Fruit fly (Drosophila melanogaster): Measurements from ENCODE around the gene CG2100.

CG2100 gene

DNA sequence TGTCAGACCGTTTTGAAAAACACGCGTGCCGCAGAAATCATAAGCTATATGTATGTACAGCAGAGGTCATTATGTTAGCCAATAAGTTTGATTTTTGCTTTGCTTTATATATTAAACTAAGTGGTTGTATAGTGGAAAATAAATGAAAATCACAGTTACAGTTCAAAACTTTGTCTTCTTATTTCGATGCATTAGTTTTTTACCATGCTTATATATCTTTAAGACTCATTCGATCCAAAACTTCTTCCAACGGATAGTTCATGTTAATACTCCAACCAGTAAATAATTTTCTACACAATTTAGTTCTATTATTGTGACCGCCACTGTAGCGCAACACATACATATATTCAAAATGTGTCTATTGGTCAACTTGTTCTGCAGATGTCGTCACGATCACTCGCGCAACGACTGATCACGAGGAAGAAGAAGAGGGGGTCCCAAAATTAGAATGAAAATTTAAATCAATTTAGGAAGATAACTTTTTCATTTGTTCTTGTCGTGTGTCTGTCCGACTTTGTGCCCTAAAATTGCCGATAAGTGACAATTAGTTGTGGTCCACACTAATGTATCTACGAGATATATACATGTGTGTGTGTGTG is 30.6 kb downstream of the CG2100 start (continued):
- TF ChIP-seq HLH54F (GFP tag; optimal IDR thresholded peaks at IDR 0.05) = peak; percentile 8
- peak; percentile 79 for TF ChIP-seq PHDP (tag; optimal IDR thresholded peaks at IDR 0.05)
- TF ChIP-seq her (GFP tag; optimal IDR thresholded peaks at IDR 0.05) = no peak
- no peak for TF ChIP-seq CG13296 (GFP tag; optimal IDR thresholded peaks at IDR 0.05)
- TF ChIP-seq Oli (tag; optimal IDR thresholded peaks at IDR 0.05) = peak; percentile 76
- no peak for TF ChIP-seq h (optimal IDR thresholded peaks at IDR 0.05)
- TF ChIP-seq ATbp (GFP tag; optimal IDR thresholded peaks at IDR 0.05) = peak; percentile 56
- no peak for TF ChIP-seq CG8478 (optimal IDR thresholded peaks at IDR 0.05)
- peak; percentile 80 for TF ChIP-seq CoRest (tag; optimal IDR thresholded peaks at IDR 0.05)
- peak; percentile 37 for TF ChIP-seq Hand (GFP tag; optimal IDR thresholded peaks at IDR 0.05)
- TF ChIP-seq nom (GFP tag; optimal IDR thresholded peaks at IDR 0.05) = no peak
- TF ChIP-seq fd64A (GFP tag; optimal IDR thresholded peaks at IDR 0.05) = peak; percentile 55
- TF ChIP-seq eve (GFP tag; optimal IDR thresholded peaks at IDR 0.05) = no peak

DNA sequence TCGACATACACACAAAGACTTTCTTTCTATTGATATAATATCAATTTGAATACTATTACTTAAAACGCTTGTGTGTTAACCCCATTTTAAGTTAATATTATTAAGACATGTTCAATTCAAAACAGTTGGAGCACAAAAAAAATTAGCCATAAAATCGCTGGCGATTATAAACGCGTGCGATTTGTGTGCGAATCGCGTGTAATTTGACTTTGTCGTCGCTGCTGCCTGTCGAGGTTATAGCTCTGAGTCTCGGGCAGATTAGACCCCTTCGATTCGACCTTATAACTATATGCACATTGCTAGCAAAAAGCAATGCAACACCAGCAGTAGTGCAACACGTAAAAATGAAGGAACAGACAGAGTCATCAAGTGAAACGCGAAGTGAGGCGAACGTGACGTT is 31.2 kb downstream of the CG2100 start:
- TF ChIP-seq CG8359 (GFP tag; optimal IDR thresholded peaks at IDR 0.05; ENCODE audit: borderline replicate concordance) (peak; percentile 99), nerfin-2 (GFP tag; IDR thresholded peaks at IDR 0.05; ENCODE audit: partially characterized antibody) (no peak)

DNA sequence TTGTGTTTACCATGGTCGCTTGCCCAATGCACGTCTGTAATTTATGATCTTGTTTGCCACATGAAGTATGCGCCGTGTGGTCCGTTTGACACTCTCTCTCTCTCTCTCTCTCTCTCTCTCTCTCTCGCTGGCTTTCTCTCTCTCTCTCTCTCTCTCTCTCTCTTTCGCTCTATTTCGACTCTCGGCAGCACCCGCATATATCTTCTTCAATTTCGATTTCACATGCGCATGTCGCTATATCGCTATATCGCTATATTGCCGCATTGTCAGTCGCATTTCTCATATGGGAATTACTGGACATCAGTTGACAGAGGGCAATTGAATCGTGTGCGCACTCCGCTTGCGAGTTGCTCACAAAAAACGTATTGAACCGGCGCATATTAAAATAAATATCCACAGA is 35.1 kb downstream of the CG2100 start:
- TF ChIP-seq Taf1 (GFP tag; IDR thresholded peaks at IDR 0.05) = no peak
- peak; percentile 80; the same call in 2 of the 3 replicates for TF ChIP-seq CG2199 (GFP tag; IDR thresholded peaks at IDR 0.05)
- no peak for TF ChIP-seq CG6272 (GFP tag; IDR thresholded peaks at IDR 0.05)
- peak; percentile 93 for TF ChIP-seq gcm (GFP tag; optimal IDR thresholded peaks at IDR 0.05)
- TF ChIP-seq CG10321 (GFP tag; IDR thresholded peaks at IDR 0.05) = no peak
- TF ChIP-seq GATAe (GFP tag; conservative IDR thresholded peaks at IDR 0.05) = no peak
- TF ChIP-seq CG12769 (tag; optimal IDR thresholded peaks at IDR 0.05) = peak; percentile 14
- peak; percentile 28; the same call in 1 of the 3 replicates for TF ChIP-seq Doc3 (GFP tag; IDR thresholded peaks at IDR 0.05; ENCODE audit: partially characterized antibody)
- TF ChIP-seq CG3838 (GFP tag; optimal IDR thresholded peaks at IDR 0.05) = no peak
- TF ChIP-seq CG8281 (tag; optimal IDR thresholded peaks at IDR 0.05) = peak; percentile 14
- no peak for TF ChIP-seq CG11247 (GFP tag; IDR thresholded peaks at IDR 0.05)
- no peak for TF ChIP-seq MESR4 (GFP tag; optimal IDR thresholded peaks at IDR 0.05)
- TF ChIP-seq tup (GFP tag; optimal IDR thresholded peaks at IDR 0.05) = no peak
- TF ChIP-seq CG34376 (GFP tag; optimal IDR thresholded peaks at IDR 0.05) = no peak
- TF ChIP-seq CG17612 (GFP tag; IDR thresholded peaks at IDR 0.05) = no peak
- peak; percentile 1 for TF ChIP-seq CG13624 (GFP tag; optimal IDR thresholded peaks at IDR 0.05)
- TF ChIP-seq Blimp-1 (GFP tag; optimal IDR thresholded peaks at IDR 0.05) = peak; percentile 7
- peak; percentile 31 for TF ChIP-seq yki (optimal IDR thresholded peaks at IDR 0.05)
- no peak for TF ChIP-seq CHES-1-like (GFP tag; optimal IDR thresholded peaks at IDR 0.05)
- TF ChIP-seq Xrp1 (GFP tag; IDR thresholded peaks at IDR 0.05) = 0 out of 2 replicates have a peak, but pooled peaks have one; percentile 9
- peak; percentile 26; the same call in 1 of the 3 replicates for TF ChIP-seq CG14860 (GFP tag; IDR thresholded peaks at IDR 0.05; ENCODE audit: partially characterized antibody)
- TF ChIP-seq bsh (GFP tag; optimal IDR thresholded peaks at IDR 0.05) = no peak
- TF ChIP-seq CG4854 (GFP tag; optimal IDR thresholded peaks at IDR 0.05) = no peak
- 0 out of 4 replicates have a peak, but pooled peaks have one; percentile 18 for TF ChIP-seq Dll (GFP tag; IDR thresholded peaks at IDR 0.05; ENCODE audit: partially characterized antibody)
- TF ChIP-seq Drgx (GFP tag; IDR thresholded peaks at IDR 0.05) = 0 out of 2 replicates have a peak, but pooled peaks have one; percentile 15
- TF ChIP-seq CG10979 (tag; optimal IDR thresholded peaks at IDR 0.05) = peak; percentile 4
- peak; percentile 16 for TF ChIP-seq wek (GFP tag; optimal IDR thresholded peaks at IDR 0.05)
- TF ChIP-seq Hr78 (GFP tag; optimal IDR thresholded peaks at IDR 0.05) = no peak
- no peak for TF ChIP-seq CG12155 (GFP tag; optimal IDR thresholded peaks at IDR 0.05)
- 0 out of 3 replicates have a peak, but pooled peaks have one; percentile 29 for TF ChIP-seq CG34224 (GFP tag; IDR thresholded peaks at IDR 0.05; ENCODE audit: partially characterized antibody)
- TF ChIP-seq Neu2 (GFP tag; optimal IDR thresholded peaks at IDR 0.05; ENCODE audit: borderline replicate concordance) = no peak
- TF ChIP-seq Sox100B (GFP tag; optimal IDR thresholded peaks at IDR 0.05) = no peak

All from whole organism, embryonic.